Fruit fly (Drosophila melanogaster) whole organism, wandering third instar larva: ENCODE results near the gene CG33631.

Experiments used
- CG32264 ChIP-seq: fragments of 200-800 bp; sonication (Bioruptor generic); optimal IDR thresholded peaks from 2 replicates; lab custom pipeline; 2016; ENCODE audit warnings: missing biosample characterization, missing genetic modification characterization
- CG9705 ChIP-seq: fragments of 200-800 bp; sonication (Bioruptor generic); optimal IDR thresholded peaks from 2 replicates; lab custom pipeline; 2018; ENCODE audit warnings: missing biosample characterization, mild to moderate bottlenecking, missing genetic modification characterization
- CrebA ChIP-seq: fragments of 200-800 bp; sonication (Bioruptor generic); optimal IDR thresholded peaks from 2 replicates; lab custom pipeline; 2016; ENCODE audit warnings: missing biosample characterization, mild to moderate bottlenecking, missing genetic modification characterization, borderline replicate concordance
- Dfd ChIP-seq: fragments of >200 bp; optimal IDR thresholded peaks from 2 replicates; lab custom pipeline; 2017; ENCODE audit warnings: missing biosample characterization, missing genetic modification characterization
- Dif ChIP-seq: fragments of 200-275, 200-300 bp; sonication (Bioruptor generic); optimal IDR thresholded peaks from 2 replicates; lab custom pipeline; 2018; ENCODE audit warnings: missing biosample characterization, missing genetic modification characterization; ENCODE audit not compliant: partially characterized antibody
- GATAd ChIP-seq: sonication (Bioruptor generic); optimal IDR thresholded peaks from 2 replicates; lab custom pipeline; 2016; ENCODE audit warnings: missing biosample characterization, missing genetic modification characterization
- HLH106 ChIP-seq: fragments of 200-800 bp; optimal IDR thresholded peaks from 3 replicates; lab custom pipeline; 2019; ENCODE audit warnings: missing biosample characterization, mild to moderate bottlenecking, missing genetic modification characterization, moderate library complexity
- Hnf4 ChIP-seq: fragments of 200-800 bp; sonication (Bioruptor generic); optimal IDR thresholded peaks from 2 replicates; lab custom pipeline; 2016; ENCODE audit warnings: missing biosample characterization, mild to moderate bottlenecking, missing genetic modification characterization
- Hr78 ChIP-seq: fragments of >200 bp; optimal IDR thresholded peaks from 2 replicates; lab custom pipeline; 2017; ENCODE audit warnings: missing biosample characterization, missing genetic modification characterization
- Hr83 ChIP-seq: fragments of 200-300 bp; sonication (Bioruptor generic); optimal IDR thresholded peaks from 2 replicates; lab custom pipeline; 2016; ENCODE audit warnings: missing biosample characterization, mild to moderate bottlenecking, missing genetic modification characterization, moderate library complexity; ENCODE audit not compliant: poor library complexity, severe bottlenecking
- Jra ChIP-seq: sonication (Bioruptor generic); optimal IDR thresholded peaks from 2 replicates; lab custom pipeline; 2016; ENCODE audit warnings: missing biosample characterization, missing genetic modification characterization
- Mio ChIP-seq: sonication (Bioruptor generic); optimal IDR thresholded peaks from 2 replicates; lab custom pipeline; 2016; ENCODE audit warnings: missing biosample characterization, missing genetic modification characterization
- Myc ChIP-seq: fragments of >200 bp; optimal IDR thresholded peaks from 2 replicates; lab custom pipeline; 2017
- N ChIP-seq: fragments of >200 bp; optimal IDR thresholded peaks from 2 replicates; lab custom pipeline; 2018; ENCODE audit warnings: missing biosample characterization, missing external identifiers, missing genetic modification characterization
- OdsH ChIP-seq: fragments of 200-800 bp; sonication (Bioruptor generic); optimal IDR thresholded peaks from 2 replicates; lab custom pipeline; 2016; ENCODE audit warnings: missing biosample characterization, mild to moderate bottlenecking, missing genetic modification characterization
- Rel ChIP-seq, 2 experiments: fragments of 200-800 bp; sonication (Bioruptor generic) in 1 of 2; optimal IDR thresholded peaks; 2 replicates in 1 of 2; 3 replicates in 1 of 2; lab custom pipeline; 2016 to 2019; ENCODE audit warnings: mild to moderate bottlenecking in 2 of 2, missing biosample characterization in 2 of 2, missing genetic modification characterization in 2 of 2, moderate library complexity in 1 of 2
- Sp1 ChIP-seq: fragments of 200-800 bp; sonication (Bioruptor generic); optimal IDR thresholded peaks from 3 replicates; lab custom pipeline; 2019; ENCODE audit warnings: missing biosample characterization, mild to moderate bottlenecking, missing genetic modification characterization, moderate library complexity
- Vsx2 ChIP-seq: fragments of 200-300, 225-300 bp; sonication (Bioruptor generic); optimal IDR thresholded peaks from 2 replicates; lab custom pipeline; 2018; ENCODE audit warnings: missing biosample characterization, missing genetic modification characterization; ENCODE audit not compliant: partially characterized antibody
- br ChIP-seq: fragments of 200-800 bp; sonication (Bioruptor generic); optimal IDR thresholded peaks from 2 replicates; lab custom pipeline; 2016; ENCODE audit warnings: missing biosample characterization, missing genetic modification characterization
- brk ChIP-seq: fragments of 200-800 bp; sonication (Bioruptor generic); optimal IDR thresholded peaks from 2 replicates; lab custom pipeline; 2016; ENCODE audit warnings: missing biosample characterization, mild to moderate bottlenecking, missing genetic modification characterization
- dl ChIP-seq, 2 experiments: fragments of 175-275, 200-275 bp in 1 of 2; fragments of 200-275 bp in 1 of 2; sonication (Bioruptor generic); optimal IDR thresholded peaks; lab custom pipeline; 2018; ENCODE audit warnings: mild to moderate bottlenecking in 2 of 2, missing biosample characterization in 2 of 2, missing genetic modification characterization in 2 of 2, moderate library complexity in 2 of 2; ENCODE audit not compliant: partially characterized antibody in 2 of 2, insufficient read depth in 1 of 2
- dmrt93B ChIP-seq: fragments of 200-800 bp; sonication (Bioruptor generic); optimal IDR thresholded peaks from 2 replicates; lab custom pipeline; 2018; ENCODE audit warnings: missing biosample characterization, mild to moderate bottlenecking, missing genetic modification characterization
- dsf ChIP-seq: sonication (Bioruptor generic); optimal IDR thresholded peaks from 2 replicates; lab custom pipeline; 2016; ENCODE audit warnings: missing biosample characterization, missing genetic modification characterization, borderline replicate concordance
- ey ChIP-seq: fragments of 200-800 bp; sonication (Bioruptor generic); optimal IDR thresholded peaks from 2 replicates; lab custom pipeline; 2016; ENCODE audit warnings: missing biosample characterization, missing genetic modification characterization
- foxo ChIP-seq, 2 experiments: fragments of 200-800 bp; sonication (Bioruptor generic); optimal IDR thresholded peaks; 2 replicates in 1 of 2; 3 replicates in 1 of 2; lab custom pipeline; 2016 to 2017; ENCODE audit warnings: missing biosample characterization in 2 of 2, missing genetic modification characterization in 2 of 2
- fru ChIP-seq: fragments of 200-800 bp; sonication (Bioruptor generic); optimal IDR thresholded peaks from 3 replicates; lab custom pipeline; 2016; ENCODE audit warnings: missing biosample characterization, mild to moderate bottlenecking, missing genetic modification characterization
- h ChIP-seq: fragments of 200-800 bp; sonication (Bioruptor generic); optimal IDR thresholded peaks from 3 replicates; lab custom pipeline; 2016; ENCODE audit warnings: missing biosample characterization, mild to moderate bottlenecking, missing genetic modification characterization
- jim ChIP-seq: fragments of 175-275, 200-325 bp; sonication (Bioruptor generic); optimal IDR thresholded peaks from 2 replicates; lab custom pipeline; 2016; ENCODE audit warnings: missing biosample characterization, mild to moderate bottlenecking, missing genetic modification characterization
- lola ChIP-seq: fragments of >200 bp; optimal IDR thresholded peaks from 2 replicates; lab custom pipeline; 2017; ENCODE audit warnings: missing biosample characterization, missing genetic modification characterization
- psq ChIP-seq: fragments of 200-800 bp; sonication (Bioruptor generic); optimal IDR thresholded peaks from 3 replicates; lab custom pipeline; 2017; ENCODE audit warnings: missing biosample characterization, mild to moderate bottlenecking, missing genetic modification characterization, moderate library complexity
- rgr ChIP-seq: fragments of 200-800 bp; sonication (Bioruptor generic); optimal IDR thresholded peaks from 3 replicates; lab custom pipeline; 2016; ENCODE audit warnings: missing biosample characterization, mild to moderate bottlenecking, missing genetic modification characterization
- sage ChIP-seq: fragments of 200-800 bp; sonication (Bioruptor generic); optimal IDR thresholded peaks from 2 replicates; lab custom pipeline; 2016; ENCODE audit warnings: missing biosample characterization, mild to moderate bottlenecking, missing genetic modification characterization
- sv ChIP-seq: fragments of 200-800 bp; sonication (Bioruptor generic); optimal IDR thresholded peaks from 3 replicates; lab custom pipeline; 2016; ENCODE audit warnings: missing biosample characterization, missing genetic modification characterization
- tai ChIP-seq: sonication (Bioruptor generic); optimal IDR thresholded peaks from 2 replicates; lab custom pipeline; 2016; ENCODE audit warnings: missing biosample characterization, missing genetic modification characterization
- usp ChIP-seq: fragments of >200 bp; optimal IDR thresholded peaks from 2 replicates; lab custom pipeline; 2017; ENCODE audit warnings: missing biosample characterization, missing genetic modification characterization
- woc ChIP-seq: sonication (Bioruptor generic); optimal IDR thresholded peaks from 2 replicates; lab custom pipeline; 2016; ENCODE audit warnings: missing biosample characterization, mild to moderate bottlenecking, missing genetic modification characterization

Gene CG33631

DNA sequence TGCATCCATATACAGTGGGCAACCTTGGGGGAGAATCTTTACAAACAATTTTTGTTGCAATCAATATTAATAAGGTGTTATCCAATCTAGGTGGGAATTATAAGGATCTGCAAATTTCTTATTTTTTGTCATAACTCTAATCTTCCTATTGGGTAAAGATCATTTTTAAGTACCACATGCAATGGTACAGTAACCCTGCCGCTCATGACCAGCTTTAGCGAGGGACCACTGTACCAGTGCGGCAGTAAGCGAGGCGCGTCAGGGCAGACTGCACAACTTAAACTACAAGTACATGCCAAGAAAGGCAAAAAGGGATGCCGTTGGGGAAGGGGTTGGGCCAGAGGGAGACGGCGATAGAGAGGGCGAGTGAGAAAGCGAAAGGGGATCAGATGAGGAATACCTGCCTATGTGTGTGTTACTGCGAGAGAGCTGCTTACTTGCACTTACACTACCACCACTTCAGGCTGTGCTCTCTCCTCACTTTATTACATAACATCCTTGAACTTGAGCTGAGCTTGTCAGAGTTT lies 18.8 kb downstream of the CG33631 start (continued):
- TF ChIP-seq ey (GFP tag; lab: Kevin White, UChicago) = peak; percentile 94

DNA sequence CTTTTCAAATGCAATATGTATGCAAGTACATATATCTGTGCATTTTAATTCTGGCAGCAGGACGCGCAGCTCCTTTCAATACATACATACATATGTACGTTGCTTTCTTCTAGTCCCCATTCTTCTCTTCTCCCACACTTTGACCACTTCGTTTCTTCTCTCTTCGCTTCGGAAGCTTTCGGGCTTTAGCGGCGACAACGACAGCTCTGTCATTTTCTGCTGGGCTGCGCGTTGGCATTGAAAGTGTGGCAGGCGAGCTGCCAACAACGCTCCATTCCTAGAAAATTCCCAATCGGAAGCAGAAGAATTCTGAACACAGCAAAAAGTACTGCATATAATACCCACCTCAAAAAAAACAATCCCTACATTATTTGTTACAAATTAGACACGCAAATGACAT lies 19.3 kb downstream of the CG33631 start:
- no peak for TF ChIP-seq CG32264
- TF ChIP-seq Dif = peak; percentile 11
- TF ChIP-seq Vsx2 (GFP tag; lab: Kevin White, UChicago) = peak; percentile 63
- no peak for TF ChIP-seq usp (GFP tag; lab: Kevin White, UChicago)
- TF ChIP-seq Myc (lab: Kevin White, UChicago) = no peak
- no peak for TF ChIP-seq brk (GFP tag; lab: Kevin White, UChicago)
- no peak for TF ChIP-seq Hr78 (GFP tag; lab: Kevin White, UChicago)

dm6 chr3R:10084179-10084647 lies 20.4 kb downstream of the CG33631 start:
- TF ChIP-seq tai (GFP tag; lab: Kevin White, UChicago) = no peak
- TF ChIP-seq CrebA (GFP tag; lab: Kevin White, UChicago) = peak; percentile 40
- TF ChIP-seq Dif = peak; percentile 76
- TF ChIP-seq psq (GFP tag; lab: Kevin White, UChicago) = peak; percentile 97
- peak; percentile 70 for TF ChIP-seq fru
- TF ChIP-seq Hr83 = peak; percentile 58
- TF ChIP-seq lola (GFP tag; lab: Kevin White, UChicago) = no peak
- peak; percentile 50 to 71 for TF ChIP-seq dl (GFP tag; optimal IDR thresholded peaks at IDR 0.05; lab: Kevin White, UChicago; ENCODE audit: insufficient read depth in 1 of 2, partially characterized antibody in 2 of 2)

dm6 chr3R:10084914-10085313 lies 21.1 kb downstream of the CG33631 start:
- TF ChIP-seq CG32264 (peak; percentile 72), dl (GFP tag; optimal IDR thresholded peaks at IDR 0.05; lab: Kevin White, UChicago; ENCODE audit: insufficient read depth in 1 of 2, partially characterized antibody in 2 of 2) (no peak), Vsx2 (GFP tag; lab: Kevin White, UChicago) (no peak), dmrt93B (GFP tag; lab: Kevin White, UChicago) (peak; percentile 90), tai (GFP tag; lab: Kevin White, UChicago) (peak; percentile 86), Hr83 (peak; percentile 25), Sp1 (GFP tag; lab: Kevin White, UChicago) (peak; percentile 91), CG9705 (GFP tag; lab: Kevin White, UChicago) (peak; percentile 65), Myc (lab: Kevin White, UChicago) (no peak), sv (GFP tag; lab: Kevin White, UChicago) (no peak), brk (GFP tag; lab: Kevin White, UChicago) (peak; percentile 30), br (peak; percentile 92), GATAd (GFP tag; lab: Kevin White, UChicago) (no peak), Mio (GFP tag; lab: Kevin White, UChicago) (peak; percentile 80), N (no peak), Dfd (GFP tag; lab: Kevin White, UChicago) (peak; percentile 88), Hnf4 (GFP tag; lab: Kevin White, UChicago) (peak; percentile 88), HLH106 (tag; lab: Kevin White, UChicago) (peak; percentile 94), fru (peak; percentile 95), Rel (GFP tag; optimal IDR thresholded peaks at IDR 0.05; lab: Kevin White, UChicago) (no peak), Rel (tag; optimal IDR thresholded peaks at IDR 0.05; lab: Kevin White, UChicago) (peak; percentile 64), Hr78 (GFP tag; lab: Kevin White, UChicago) (no peak), OdsH (peak; percentile 95), ey (GFP tag; lab: Kevin White, UChicago) (peak; percentile 96), foxo (GFP tag; optimal IDR thresholded peaks at IDR 0.05; lab: Kevin White, UChicago) (peak; percentile 43 to 97), psq (GFP tag; lab: Kevin White, UChicago) (peak; percentile 89), rgr (GFP tag; lab: Kevin White, UChicago) (peak; percentile 96), woc (GFP tag; lab: Kevin White, UChicago) (peak; percentile 77), CrebA (GFP tag; lab: Kevin White, UChicago) (peak; percentile 67), sage (GFP tag; lab: Kevin White, UChicago) (peak; percentile 84), Jra (GFP tag; lab: Kevin White, UChicago) (peak; percentile 83), jim (no peak), dsf (GFP tag; lab: Kevin White, UChicago) (peak; percentile 70), h (GFP tag; lab: Kevin White, UChicago) (peak; percentile 95)
